Worm (Caenorhabditis elegans) whole organism, young adult: ENCODE results near the gene C08H9.16.

Experiments used
- B0261.1 ChIP-seq: sonication (generic microtip); optimal IDR thresholded peaks from 2 replicates; lab custom pipeline; 2016; ENCODE audit warnings: mild to moderate bottlenecking, missing genetic modification characterization, moderate library complexity, missing compliant biosample characterization
- B0336.3 ChIP-seq: fragments of 200-800 bp; sonication (Bioruptor generic); IDR thresholded peaks from 2 replicates; pipeline ENCODE4 v1.3.6; 2022; ENCODE audit warnings: missing genetic modification characterization, missing compliant biosample characterization
- C17E4.6 ChIP-seq: fragments of 200-800 bp; sonication (Bioruptor generic); IDR thresholded peaks from 2 replicates; pipeline ENCODE4 v1.3.6; 2022; ENCODE audit warnings: missing genetic modification reagents, missing genetic modification characterization, missing compliant biosample characterization
- F10E7.11 ChIP-seq: sonication (generic microtip); optimal IDR thresholded peaks from 2 replicates; lab custom pipeline; 2017; ENCODE audit warnings: mild to moderate bottlenecking, missing genetic modification characterization, moderate library complexity, missing compliant biosample characterization
- F23B12.7 ChIP-seq: sonication (generic microtip); optimal IDR thresholded peaks from 2 replicates; lab custom pipeline; 2017; ENCODE audit warnings: missing genetic modification characterization, mild to moderate bottlenecking, missing compliant biosample characterization, antibody characterized with exemption, moderate library complexity; ENCODE audit not compliant: insufficient read depth
- F33H1.4 ChIP-seq: fragments of 200-800 bp; sonication (Bioruptor generic); IDR thresholded peaks from 2 replicates; pipeline ENCODE4 v1.3.6; 2022; ENCODE audit warnings: missing genetic modification reagents, missing genetic modification characterization, missing compliant biosample characterization
- F39B2.1 ChIP-seq: fragments of 200-800 bp; sonication (Bioruptor generic); IDR thresholded peaks from 2 replicates; pipeline ENCODE4 v1.3.6; 2022; ENCODE audit warnings: missing genetic modification reagents, missing genetic modification characterization, missing compliant biosample characterization
- F55B11.4 ChIP-seq: sonication (generic microtip); optimal IDR thresholded peaks from 2 replicates; lab custom pipeline; 2016; ENCODE audit warnings: missing compliant biosample characterization, missing genetic modification characterization, borderline replicate concordance; ENCODE audit not compliant: insufficient read depth
- F57C9.4 ChIP-seq: sonication (generic microtip); optimal IDR thresholded peaks from 2 replicates; lab custom pipeline; 2017; ENCODE audit warnings: mild to moderate bottlenecking, missing genetic modification characterization, missing compliant biosample characterization
- K11D2.4 ChIP-seq: fragments of 200-800 bp; sonication (Bioruptor generic); IDR thresholded peaks from 2 replicates; pipeline ENCODE4 v1.3.6; 2022; ENCODE audit warnings: missing genetic modification reagents, missing genetic modification characterization, missing compliant biosample characterization
- T26A5.8 ChIP-seq: sonication (generic microtip); optimal IDR thresholded peaks from 2 replicates; lab custom pipeline; 2016; ENCODE audit warnings: missing genetic modification characterization, missing compliant biosample characterization
- Y95B8A.8 ChIP-seq: fragments of 200-800 bp; sonication (Bioruptor generic); IDR thresholded peaks from 2 replicates; pipeline ENCODE4 v1.3.6; 2022; ENCODE audit warnings: missing genetic modification reagents, missing genetic modification characterization, missing compliant biosample characterization
- ZK185.1 ChIP-seq: sonication (generic microtip); optimal IDR thresholded peaks from 2 replicates; lab custom pipeline; 2016; ENCODE audit warnings: mild to moderate bottlenecking, missing genetic modification characterization, missing compliant biosample characterization; ENCODE audit not compliant: poor library complexity, severe bottlenecking
- akir-1 ChIP-seq: fragments of 200-800 bp; sonication (Bioruptor generic); optimal IDR thresholded peaks from 2 replicates; lab custom pipeline; 2018; ENCODE audit warnings: mild to moderate bottlenecking, missing genetic modification characterization, moderate library complexity, missing compliant biosample characterization
- aptf-2 ChIP-seq: fragments of 200-800 bp; sonication (Bioruptor generic); conservative IDR thresholded peaks from 2 replicates; pipeline ENCODE4 v1.3.6; 2022; ENCODE audit warnings: missing genetic modification reagents, missing genetic modification characterization, missing compliant biosample characterization
- athp-1 ChIP-seq: sonication (generic microtip); optimal IDR thresholded peaks from 2 replicates; lab custom pipeline; 2017; ENCODE audit warnings: mild to moderate bottlenecking, missing genetic modification characterization, missing compliant biosample characterization
- attf-3 ChIP-seq: fragments of 200-800 bp; sonication (Bioruptor generic); conservative IDR thresholded peaks from 2 replicates; pipeline ENCODE4 v1.3.6; 2022; ENCODE audit warnings: missing genetic modification reagents, missing genetic modification characterization, missing compliant biosample characterization
- ccch-3 ChIP-seq: fragments of 200-800 bp; sonication (Bioruptor generic); optimal IDR thresholded peaks from 2 replicates; lab custom pipeline; 2018; ENCODE audit warnings: mild to moderate bottlenecking, missing genetic modification characterization, missing compliant biosample characterization
- dox-1 ChIP-seq: fragments of 200-800 bp; sonication (Bioruptor generic); IDR thresholded peaks from 2 replicates; pipeline ENCODE4 v1.3.6; 2022; ENCODE audit warnings: missing genetic modification reagents, missing genetic modification characterization, missing compliant biosample characterization
- egl-44 ChIP-seq: fragments of 200-800 bp; sonication (Bioruptor generic); IDR thresholded peaks from 2 replicates; pipeline ENCODE4 v1.3.6; 2022; ENCODE audit warnings: missing genetic modification reagents, missing genetic modification characterization, missing compliant biosample characterization
- ekl-4 ChIP-seq: fragments of 200-800 bp; sonication (Bioruptor generic); IDR thresholded peaks from 2 replicates; pipeline ENCODE4 v1.3.6; 2022; ENCODE audit warnings: missing genetic modification reagents, missing genetic modification characterization, missing compliant biosample characterization
- ets-4 ChIP-seq: fragments of 200-800 bp; sonication (Bioruptor generic); optimal IDR thresholded peaks from 2 replicates; lab custom pipeline; 2018; ENCODE audit warnings: mild to moderate bottlenecking, missing genetic modification characterization, missing compliant biosample characterization
- him-1 ChIP-seq: sonication (generic microtip); optimal IDR thresholded peaks from 2 replicates; lab custom pipeline; 2016; ENCODE audit warnings: missing genotype, missing genetic modification reagents, missing genetic modification characterization, missing compliant biosample characterization
- hmg-1.2 ChIP-seq: fragments of 200-800 bp; sonication (Bioruptor generic); IDR thresholded peaks from 2 replicates; pipeline ENCODE4 v1.3.6; 2022; ENCODE audit warnings: missing genetic modification reagents, missing genetic modification characterization, missing compliant biosample characterization
- hmg-20 ChIP-seq: fragments of 200-800 bp; sonication (Bioruptor generic); IDR thresholded peaks from 2 replicates; pipeline ENCODE4 v1.3.6; 2022; ENCODE audit warnings: missing genetic modification reagents, missing genetic modification characterization, missing compliant biosample characterization
- lag-1 ChIP-seq: fragments of 200-800 bp; sonication (Bioruptor generic); IDR thresholded peaks from 2 replicates; pipeline ENCODE4 v1.3.6; 2022; ENCODE audit warnings: missing genetic modification reagents, missing genetic modification characterization, missing compliant biosample characterization
- lir-1 ChIP-seq: fragments of 200-800 bp; sonication (Bioruptor generic); conservative IDR thresholded peaks from 2 replicates; pipeline ENCODE4 v1.3.6; 2022; ENCODE audit warnings: missing genetic modification reagents, missing genetic modification characterization, missing compliant biosample characterization
- mcd-1 ChIP-seq: fragments of 200-800 bp; sonication (Bioruptor generic); IDR thresholded peaks from 2 replicates; pipeline ENCODE4 v1.3.6; 2022; ENCODE audit warnings: missing genetic modification reagents, missing genetic modification characterization, missing compliant biosample characterization
- mel-28 ChIP-seq: sonication (generic microtip); optimal IDR thresholded peaks from 2 replicates; lab custom pipeline; 2016; ENCODE audit warnings: borderline replicate concordance, mild to moderate bottlenecking, missing genetic modification characterization, missing compliant biosample characterization
- pha-4 ChIP-seq: fragments of 150-350 bp; sonication (generic microtip); optimal IDR thresholded peaks from 2 replicates; lab custom pipeline; 2014; ENCODE audit warnings: missing biosample characterization, missing genetic modification reagents, missing genetic modification characterization
- rcor-1 ChIP-seq: fragments of 200-800 bp; sonication (Bioruptor generic); IDR thresholded peaks from 2 replicates; pipeline ENCODE4 v1.3.6; 2022; ENCODE audit warnings: missing genetic modification reagents, missing genetic modification characterization, missing compliant biosample characterization
- rec-8 ChIP-seq, 2 experiments: sonication (generic microtip); optimal IDR thresholded peaks; 2 replicates each; lab custom pipeline; 2016; ENCODE audit warnings: mild to moderate bottlenecking in 2 of 2, missing genetic modification characterization in 2 of 2, missing genetic modification reagents in 2 of 2, missing genotype in 2 of 2, missing biosample characterization in 1 of 2, missing compliant biosample characterization in 1 of 2, moderate library complexity in 1 of 2
- snpc-1.3 ChIP-seq: sonication (generic microtip); optimal IDR thresholded peaks from 2 replicates; lab custom pipeline; 2017; ENCODE audit warnings: missing genetic modification characterization, mild to moderate bottlenecking, missing compliant biosample characterization, antibody characterized with exemption, moderate library complexity, missing genotype, missing genetic modification reagents; ENCODE audit not compliant: insufficient read depth
- snpc-4 ChIP-seq, 5 experiments: fragments of 150-350 bp in 1 of 5; sonication (generic microtip) in 4 of 5; optimal IDR thresholded peaks; 2 replicates each; lab custom pipeline; 2014 to 2018; ENCODE audit warnings: missing genetic modification characterization in 5 of 5, missing biosample characterization in 3 of 5, antibody characterized with exemption in 2 of 5, mild to moderate bottlenecking in 2 of 5, missing compliant biosample characterization in 2 of 5, missing genotype in 2 of 5, moderate library complexity in 2 of 5, missing genetic modification reagents in 1 of 5
- somi-1 ChIP-seq: fragments of 200-800 bp; sonication (Bioruptor generic); optimal IDR thresholded peaks from 2 replicates; lab custom pipeline; 2018; ENCODE audit warnings: mild to moderate bottlenecking, missing genetic modification characterization, missing compliant biosample characterization
- tbp1 ChIP-seq: fragments of 200-800 bp; sonication (Bioruptor generic); optimal IDR thresholded peaks from 2 replicates; lab custom pipeline; 2018; ENCODE audit warnings: mild to moderate bottlenecking, missing genetic modification characterization, missing compliant biosample characterization
- tlf-1 ChIP-seq: fragments of 200-800 bp; sonication (Bioruptor generic); optimal IDR thresholded peaks from 2 replicates; lab custom pipeline; 2018; ENCODE audit warnings: mild to moderate bottlenecking, missing genetic modification characterization, missing compliant biosample characterization
- unc-130 ChIP-seq: sonication (generic microtip); optimal IDR thresholded peaks from 2 replicates; lab custom pipeline; 2016; ENCODE audit warnings: missing genetic modification reagents, missing genetic modification characterization, missing compliant biosample characterization
- xnd-1 ChIP-seq: sonication (generic microtip); optimal IDR thresholded peaks from 2 replicates; lab custom pipeline; 2016; ENCODE audit warnings: missing genotype, missing genetic modification reagents, missing genetic modification characterization, missing compliant biosample characterization
- zim-3 ChIP-seq: sonication (generic microtip); optimal IDR thresholded peaks from 2 replicates; lab custom pipeline; 2017; ENCODE audit warnings: mild to moderate bottlenecking, missing genetic modification characterization, moderate library complexity, missing compliant biosample characterization
- ztf-18 ChIP-seq: sonication (generic microtip); optimal IDR thresholded peaks from 2 replicates; lab custom pipeline; 2016; ENCODE audit warnings: missing genotype, mild to moderate bottlenecking, missing genetic modification characterization, missing compliant biosample characterization
- ztf-22 ChIP-seq: fragments of 200-800 bp; sonication (Bioruptor generic); optimal IDR thresholded peaks from 2 replicates; lab custom pipeline; 2018; ENCODE audit warnings: mild to moderate bottlenecking, missing genetic modification characterization, moderate library complexity, missing compliant biosample characterization
- ztf-25 ChIP-seq: fragments of 200-800 bp; sonication (Bioruptor generic); IDR thresholded peaks from 2 replicates; pipeline ENCODE4 v1.3.6; 2022; ENCODE audit warnings: missing genetic modification reagents, missing genetic modification characterization, missing compliant biosample characterization
- ztf-26 ChIP-seq: sonication (generic microtip); optimal IDR thresholded peaks from 2 replicates; lab custom pipeline; 2017; ENCODE audit warnings: missing genetic modification characterization, missing compliant biosample characterization

C08H9.16 gene

ce11 chrII:9940430-9940829, 47.9 kb downstream of the C08H9.16 start, which contains the start of gene ufd-3 (continued):
- TF ChIP-seq athp-1 (tag; lab: Kevin White, UChicago), result peak; percentile 64
- TF ChIP-seq T26A5.8 (tag; lab: Kevin White, UChicago), result no peak
- TF ChIP-seq C17E4.6 (GFP tag; lab: Robert Waterston, UW), result 0 out of 2 replicates have a peak, but pooled peaks have one; percentile 36
- TF ChIP-seq ccch-3, result peak; percentile 72
- no peak for TF ChIP-seq F39B2.1
- TF ChIP-seq ets-4 (GFP tag; lab: Kevin White, UChicago), result no peak
- peak; percentile 92 for TF ChIP-seq attf-3 (GFP tag; lab: Robert Waterston, UW)
- TF ChIP-seq mel-28, result no peak
- peak; percentile 69; the same call in 1 of the 2 replicates for TF ChIP-seq aptf-2 (GFP tag; lab: Robert Waterston, UW)
- peak; percentile 46 for TF ChIP-seq him-1
- TF ChIP-seq ZK185.1, result peak; percentile 93
- peak; percentile 43; the same call in 1 of the 2 replicates for TF ChIP-seq F33H1.4 (GFP tag; lab: Robert Waterston, UW)
- peak; percentile 75 for TF ChIP-seq ekl-4 (GFP tag; lab: Robert Waterston, UW)
- peak; percentile 42 for TF ChIP-seq hmg-1.2 (GFP tag; lab: Robert Waterston, UW)
- TF ChIP-seq zim-3 (tag; lab: Kevin White, UChicago), result no peak
- peak; percentile 64 for TF ChIP-seq F23B12.7 (tag; lab: Kevin White, UChicago)
- 0 out of 2 replicates have a peak, but pooled peaks have one; percentile 55 for TF ChIP-seq egl-44 (GFP tag; lab: Robert Waterston, UW)
- TF ChIP-seq rcor-1 (GFP tag; lab: Robert Waterston, UW), result peak; percentile 64; the same call in 1 of the 2 replicates
- peak; percentile 29 for TF ChIP-seq snpc-1.3
- TF ChIP-seq somi-1, result peak; percentile 51
- peak; percentile 41 for TF ChIP-seq ztf-18 (tag; lab: Kevin White, UChicago)
- no peak for TF ChIP-seq lag-1 (GFP tag; lab: Robert Waterston, UW)
- peak; percentile 53 for TF ChIP-seq xnd-1
- peak; percentile 23 for TF ChIP-seq ztf-26 (tag; lab: Kevin White, UChicago)
- peak; percentile 86 for TF ChIP-seq B0336.3 (GFP tag; lab: Robert Waterston, UW)
- TF ChIP-seq lir-1 (GFP tag; lab: Robert Waterston, UW), result 0 out of 2 replicates have a peak, but pooled peaks have one; percentile 30
- peak; percentile 24 for TF ChIP-seq akir-1
- no peak for TF ChIP-seq Y95B8A.8 (GFP tag; lab: Robert Waterston, UW)
- TF ChIP-seq hmg-20 (GFP tag; lab: Robert Waterston, UW), result no peak
- TF ChIP-seq mcd-1 (GFP tag; lab: Robert Waterston, UW), result peak; percentile 72
- TF ChIP-seq F10E7.11, result peak; percentile 25
- TF ChIP-seq snpc-4 (GFP tag; optimal IDR thresholded peaks at IDR 0.05; lab: Kevin White, UChicago), result peak; percentile 5
- TF ChIP-seq snpc-4 (tag; optimal IDR thresholded peaks at IDR 0.05; lab: Kevin White, UChicago), result peak; percentile 9 to 34 (median 24)
- peak; percentile 42 for TF ChIP-seq tbp1 (GFP tag; lab: Kevin White, UChicago)
- TF ChIP-seq F57C9.4, result peak; percentile 55
- peak; percentile 65; the same call in 1 of the 2 replicates for TF ChIP-seq ztf-25 (GFP tag; lab: Robert Waterston, UW)
- peak; percentile 43 to 73 for TF ChIP-seq rec-8 (tag; optimal IDR thresholded peaks at IDR 0.05; lab: Kevin White, UChicago)
- TF ChIP-seq unc-130 (GFP tag; lab: Kevin White, UChicago), result peak; percentile 90
- peak; percentile 47; the same call in 1 of the 2 replicates for TF ChIP-seq K11D2.4 (GFP tag; lab: Robert Waterston, UW)
- TF ChIP-seq dox-1 (GFP tag; lab: Robert Waterston, UW), result peak; percentile 72
- no peak for TF ChIP-seq B0261.1 (tag; lab: Kevin White, UChicago)
- no peak for TF ChIP-seq ztf-22 (GFP tag; lab: Kevin White, UChicago)
- TF ChIP-seq F55B11.4, result no peak
- TF ChIP-seq tlf-1 (GFP tag; lab: Kevin White, UChicago), result peak; percentile 45
- peak; percentile 78 for TF ChIP-seq pha-4 (tag; lab: Kevin White, UChicago)
- TF ChIP-seq, all 124 proteins: peak for 64
